Worm (Caenorhabditis elegans): Measurements from ENCODE around the gene aagr-1.

ce11 chrIV:8328913-8329312 is 37.4 kb upstream of the aagr-1 start, which contains the start of gene F35H10.2:
- TF ChIP-seq F23B12.7 (tag; optimal IDR thresholded peaks at IDR 0.05; ENCODE audit: insufficient read depth) = no peak
- no peak for TF ChIP-seq hmg-1.2 (GFP tag; IDR thresholded peaks at IDR 0.05)
- TF ChIP-seq Y79H2A.3 (GFP tag; conservative IDR thresholded peaks at IDR 0.05) = no peak
- no peak for TF ChIP-seq C06A6.2 (GFP tag; conservative IDR thresholded peaks at IDR 0.05)
- TF ChIP-seq mxl-1 (tag; optimal IDR thresholded peaks at IDR 0.05) = no peak
- no peak for TF ChIP-seq ama-1 (optimal IDR thresholded peaks at IDR 0.05)
- TF ChIP-seq ama-1 (GFP tag; optimal IDR thresholded peaks at IDR 0.05) = no peak
- no peak for TF ChIP-seq D2030.7 (GFP tag; IDR thresholded peaks at IDR 0.05)
- TF ChIP-seq sea-2 (GFP tag; IDR thresholded peaks at IDR 0.05) = no peak
- TF ChIP-seq hlh-26 (GFP tag; conservative IDR thresholded peaks at IDR 0.05) = no peak
- TF ChIP-seq pha-4 (tag; optimal IDR thresholded peaks at IDR 0.05) = no peak
- no peak for TF ChIP-seq B0261.1 (tag; optimal IDR thresholded peaks at IDR 0.05)
- no peak for TF ChIP-seq ets-4 (GFP tag; optimal IDR thresholded peaks at IDR 0.05)
